Fruit fly (Drosophila melanogaster): ENCODE data around the gene bai.

DNA sequence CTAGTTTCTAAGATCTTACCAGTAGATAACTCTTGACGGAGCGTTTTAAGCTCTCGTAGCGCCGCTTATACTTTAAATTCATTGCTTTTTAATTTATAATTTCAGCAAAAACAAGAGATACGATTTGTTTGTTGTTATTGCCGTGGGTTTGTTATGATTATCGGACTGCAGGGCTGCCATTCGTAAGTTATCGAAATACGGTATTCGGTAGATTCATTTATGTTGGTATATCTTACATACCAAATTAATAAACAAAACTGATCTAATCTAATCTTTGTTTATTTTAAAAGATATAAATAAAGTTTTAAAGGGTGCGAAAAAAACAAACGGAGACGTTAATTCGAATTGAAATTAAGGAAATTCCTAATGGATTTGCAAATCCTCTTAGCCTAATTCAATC is 16.8 kb downstream of the bai start, which contains the start of the genes CG31111 and stac:
- TF ChIP-seq pan (optimal IDR thresholded peaks at IDR 0.05) (no peak), psq (optimal IDR thresholded peaks at IDR 0.05) (no peak), EcR (GFP tag; optimal IDR thresholded peaks at IDR 0.05) (no peak), usp (GFP tag; optimal IDR thresholded peaks at IDR 0.05) (no peak), CG8478 (optimal IDR thresholded peaks at IDR 0.05) (no peak), Dll (optimal IDR thresholded peaks at IDR 0.05) (no peak)

All from whole organism.